Worm (Caenorhabditis elegans): Measurements from ENCODE around the gene C49C8.1.

The C49C8.1 gene

DNA sequence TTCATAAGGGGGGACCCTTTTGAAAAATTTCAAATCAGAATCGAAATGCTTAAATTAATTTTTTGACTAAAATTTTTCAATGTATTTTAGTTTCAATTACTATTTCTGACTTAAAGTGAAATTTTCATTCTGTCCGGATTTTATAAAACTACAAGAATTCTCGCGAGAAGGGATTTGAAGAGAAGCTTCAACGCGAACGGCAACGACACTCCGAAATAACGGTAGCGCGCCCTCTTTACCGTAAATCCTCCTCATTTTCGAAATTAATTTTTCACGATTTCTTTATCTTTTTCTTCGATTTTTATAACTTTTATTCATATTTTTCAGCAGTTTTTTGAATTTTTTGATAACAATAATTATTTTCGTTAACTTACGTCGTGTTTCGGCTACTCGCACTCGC lies 11.4 kb downstream of the C49C8.1 start:
- TF ChIP-seq C34F6.9 (tag; optimal IDR thresholded peaks at IDR 0.05) (peak; percentile 17), unc-55 (GFP tag; optimal IDR thresholded peaks at IDR 0.05) (peak; percentile 15), crh-2 (tag; optimal IDR thresholded peaks at IDR 0.05) (no peak), R02D3.7 (tag; optimal IDR thresholded peaks at IDR 0.05) (peak; percentile 21)

DNA sequence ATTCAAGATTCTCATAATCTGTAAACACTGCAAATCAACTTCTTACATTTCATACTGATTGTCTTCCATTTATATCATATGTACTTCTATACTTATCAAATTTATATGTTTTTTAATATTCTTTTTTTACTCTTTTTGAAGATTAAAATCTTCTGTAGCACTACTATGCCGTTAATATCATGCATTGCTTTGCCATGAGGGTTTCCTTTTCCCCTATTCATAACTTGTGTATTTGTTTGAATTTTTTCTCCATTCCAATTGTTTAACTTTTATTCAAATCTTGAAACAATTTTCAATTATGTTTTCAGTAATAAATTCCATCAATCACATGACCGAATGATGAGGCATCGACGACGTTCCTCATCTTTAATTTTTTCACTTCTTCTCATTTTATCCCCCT lies 14.3 kb downstream of the C49C8.1 start, which contains the start of gene cdh-5:
cdh-5 (plus strand) TSS at position 301 of the 400 bp plus-strand sequence.
- TF ChIP-seq lin-39 (tag; optimal IDR thresholded peaks at IDR 0.05) (no peak), snpc-4 (tag; optimal IDR thresholded peaks at IDR 0.05) (no peak), blmp-1 (tag; optimal IDR thresholded peaks at IDR 0.05; ENCODE audit: insufficient read depth) (no peak), ceh-82 (tag; optimal IDR thresholded peaks at IDR 0.05) (no peak), nhr-11 (tag; optimal IDR thresholded peaks at IDR 0.05) (no peak)

DNA sequence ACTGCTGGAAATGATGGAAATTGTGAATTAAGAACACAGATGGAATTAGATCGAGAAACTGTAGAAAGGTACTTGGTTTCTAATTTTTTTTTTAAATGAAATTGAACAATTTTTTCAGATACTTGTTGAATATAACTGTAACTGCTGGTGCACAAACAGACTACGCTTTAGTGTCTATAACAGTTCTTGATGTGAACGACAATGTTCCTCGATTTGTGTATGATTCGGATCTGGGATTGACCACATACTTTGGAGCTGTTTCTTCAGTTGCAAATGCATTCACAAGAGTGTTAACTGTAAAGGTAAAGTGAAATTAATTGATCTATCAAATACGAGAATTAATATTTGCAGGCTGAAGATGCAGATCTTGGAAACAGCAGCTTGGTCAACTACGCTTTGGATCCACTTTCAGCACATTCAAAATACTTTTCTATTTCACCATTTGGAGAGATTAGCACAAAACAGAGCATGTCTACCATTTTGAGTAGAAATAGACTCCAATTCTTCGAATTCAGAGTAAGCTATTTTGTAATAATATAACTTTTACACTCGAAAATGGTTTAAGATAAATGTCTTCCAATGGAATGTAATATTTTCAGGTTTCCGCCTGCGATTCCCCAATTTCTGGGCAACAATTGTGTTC lies 19.5 kb downstream of the C49C8.1 start:
- TF ChIP-seq unc-55 (GFP tag; optimal IDR thresholded peaks at IDR 0.05): no peak
- no peak for TF ChIP-seq nhr-21 (tag; optimal IDR thresholded peaks at IDR 0.05)
- no peak for TF ChIP-seq lin-11 (tag; optimal IDR thresholded peaks at IDR 0.05)
- TF ChIP-seq blmp-1 (tag; optimal IDR thresholded peaks at IDR 0.05; ENCODE audit: insufficient read depth): no peak
- TF ChIP-seq R02D3.7 (tag; optimal IDR thresholded peaks at IDR 0.05): no peak
- TF ChIP-seq gmeb-1 (tag; optimal IDR thresholded peaks at IDR 0.05): no peak
- TF ChIP-seq nhr-6 (tag; optimal IDR thresholded peaks at IDR 0.05): no peak
- TF ChIP-seq unc-62 (GFP tag; optimal IDR thresholded peaks at IDR 0.05): no peak
- no peak for TF ChIP-seq nhr-12 (tag; optimal IDR thresholded peaks at IDR 0.05)
- no peak for TF ChIP-seq ama-1 (optimal IDR thresholded peaks at IDR 0.05)
- TF ChIP-seq mbf-1 (tag; optimal IDR thresholded peaks at IDR 0.05): no peak
- no peak for TF ChIP-seq ceh-82 (tag; optimal IDR thresholded peaks at IDR 0.05)
- TF ChIP-seq lsy-2 (tag; optimal IDR thresholded peaks at IDR 0.05): no peak
- no peak for TF ChIP-seq Y55F3AM.14 (GFP tag; optimal IDR thresholded peaks at IDR 0.05)
- TF ChIP-seq sma-3 (GFP tag; optimal IDR thresholded peaks at IDR 0.05): no peak
- TF ChIP-seq mab-5 (tag; optimal IDR thresholded peaks at IDR 0.05): no peak
- no peak for TF ChIP-seq nhr-23 (tag; optimal IDR thresholded peaks at IDR 0.05)
- TF ChIP-seq unc-39 (tag; optimal IDR thresholded peaks at IDR 0.05): no peak

DNA sequence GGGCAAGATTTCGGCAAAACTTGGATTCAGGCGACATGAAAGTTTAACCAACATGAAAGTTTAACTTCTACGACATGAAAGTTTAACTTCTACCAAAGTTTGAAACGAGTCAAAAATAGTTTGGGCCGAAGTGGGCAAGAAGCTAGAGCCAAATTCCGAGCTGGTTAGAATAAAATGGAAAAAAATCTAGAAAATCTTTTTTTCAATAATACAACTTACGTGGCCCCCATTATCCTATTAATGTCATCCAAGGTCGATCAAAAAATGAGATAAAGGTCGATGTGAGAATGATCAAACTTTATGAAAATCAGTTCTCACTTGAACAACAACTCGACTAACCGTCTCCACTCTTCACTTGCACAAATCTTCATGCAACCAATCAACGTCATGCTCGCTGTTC lies 22.9 kb downstream of the C49C8.1 start, which contains the start of gene F08B4.8:
F08B4.8 (plus strand) TSS at position 301 of the 400 bp plus-strand sequence.
- TF ChIP-seq R02D3.7 (tag; optimal IDR thresholded peaks at IDR 0.05) (no peak), F13H6.1 (tag; optimal IDR thresholded peaks at IDR 0.05) (no peak), lin-13 (GFP tag; optimal IDR thresholded peaks at IDR 0.05) (no peak), skn-1 (tag; optimal IDR thresholded peaks at IDR 0.05) (no peak), ceh-16 (tag; optimal IDR thresholded peaks at IDR 0.05) (no peak), unc-55 (GFP tag; optimal IDR thresholded peaks at IDR 0.05) (no peak), ceh-82 (tag; optimal IDR thresholded peaks at IDR 0.05) (no peak), zag-1 (tag; optimal IDR thresholded peaks at IDR 0.05) (no peak), Y55F3AM.14 (GFP tag; optimal IDR thresholded peaks at IDR 0.05) (no peak), lin-39 (tag; optimal IDR thresholded peaks at IDR 0.05) (no peak), elt-1 (tag; optimal IDR thresholded peaks at IDR 0.05) (no peak), C34F6.9 (tag; optimal IDR thresholded peaks at IDR 0.05) (no peak), nhr-6 (tag; optimal IDR thresholded peaks at IDR 0.05) (no peak), ZK546.5 (tag; optimal IDR thresholded peaks at IDR 0.05) (no peak), unc-39 (tag; optimal IDR thresholded peaks at IDR 0.05) (no peak), alr-1 (tag; optimal IDR thresholded peaks at IDR 0.05) (no peak)

DNA sequence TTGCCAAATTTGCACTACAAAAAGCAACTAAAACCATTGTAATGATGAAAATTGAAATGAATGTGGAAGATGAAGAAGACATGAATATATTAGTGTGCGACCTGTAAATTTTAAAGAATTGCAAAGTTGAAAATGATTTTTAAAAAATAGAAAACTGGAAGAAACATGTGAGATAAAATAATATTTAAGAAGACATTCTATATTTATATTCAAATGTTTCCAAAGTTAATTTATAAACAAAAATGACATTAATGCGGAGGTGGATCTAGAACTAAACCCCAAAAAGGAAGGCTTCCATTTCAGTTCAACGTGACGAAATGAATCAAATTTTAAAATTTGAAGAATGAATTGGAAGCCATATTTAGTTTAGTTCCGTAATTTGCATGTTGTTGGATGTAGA lies 24.8 kb downstream of the C49C8.1 start, which contains the start of gene nlp-60:
nlp-60 (minus strand) TSS at position 101 of the 400 bp plus-strand sequence.
- TF ChIP-seq nhr-12 (tag; optimal IDR thresholded peaks at IDR 0.05) (no peak), C34F6.9 (tag; optimal IDR thresholded peaks at IDR 0.05) (no peak), blmp-1 (tag; optimal IDR thresholded peaks at IDR 0.05; ENCODE audit: insufficient read depth) (no peak), sma-9 (GFP tag; optimal IDR thresholded peaks at IDR 0.05) (no peak), sma-9 (tag; optimal IDR thresholded peaks at IDR 0.05) (no peak), nhr-77 (tag; optimal IDR thresholded peaks at IDR 0.05) (no peak), ztf-4 (tag; optimal IDR thresholded peaks at IDR 0.05) (no peak), lin-13 (GFP tag; optimal IDR thresholded peaks at IDR 0.05) (no peak), aly-2 (tag; optimal IDR thresholded peaks at IDR 0.05) (no peak), ztf-1 (GFP tag; conservative IDR thresholded peaks at IDR 0.05) (no peak), alr-1 (tag; optimal IDR thresholded peaks at IDR 0.05) (no peak), sma-3 (GFP tag; optimal IDR thresholded peaks at IDR 0.05) (no peak)

All from whole organism, L2 larva.